Worm (Caenorhabditis elegans): ENCODE measurements around the gene Y75B12B.3.

Gene Y75B12B.3

DNA sequence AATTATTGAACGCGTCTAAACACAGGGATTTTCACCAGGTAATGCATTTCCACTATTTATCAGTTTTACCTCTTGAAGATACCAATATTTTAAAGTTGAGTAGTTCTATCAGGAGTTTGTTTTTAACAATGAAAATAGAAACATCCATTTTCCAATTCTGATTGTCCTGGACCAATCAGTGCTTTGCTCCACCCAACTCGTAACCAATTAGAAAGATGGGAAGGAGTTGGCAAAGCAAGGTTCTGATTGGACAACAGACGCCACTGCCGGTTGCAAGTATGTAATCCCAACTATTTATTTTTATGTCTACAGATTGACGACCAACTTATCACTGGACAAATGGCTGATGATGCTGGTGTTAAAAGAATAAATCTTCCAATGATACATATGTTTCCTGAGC is 35.9 kb downstream of the Y75B12B.3 start:
- no peak for TF ChIP-seq unc-62 (GFP tag; optimal IDR thresholded peaks at IDR 0.05)

ce11 chrV:15148800-15149199 is 37.3 kb downstream of the Y75B12B.3 start, which contains the start of gene T09F5.1:
T09F5.1 (plus strand) TSS chrV:15149100.
- no peak for TF ChIP-seq unc-62 (GFP tag; optimal IDR thresholded peaks at IDR 0.05)

DNA sequence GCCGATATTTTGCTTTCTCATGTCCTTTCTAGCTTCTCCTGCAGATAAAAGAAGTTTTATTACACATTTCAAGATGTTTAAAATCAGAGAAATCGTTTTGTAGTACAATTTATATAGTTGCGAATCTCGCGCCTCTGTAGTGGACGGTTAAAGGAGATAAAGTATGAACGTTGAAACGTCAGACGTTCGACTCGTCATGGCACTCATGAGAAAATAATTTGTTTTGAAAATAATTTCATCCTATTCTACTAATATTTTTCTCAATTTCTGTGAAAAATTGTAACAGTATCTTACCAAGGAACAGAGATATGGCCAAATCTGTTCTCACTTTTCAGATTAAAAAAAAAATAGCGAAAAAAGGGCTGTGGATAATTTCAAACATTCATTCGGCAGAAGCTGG is 38.3 kb downstream of the Y75B12B.3 start, which contains the start of gene T09F5.20:
Gene T09F5.20, minus strand, starts transcription at position 101 of the 400 bp plus-strand sequence.
- TF ChIP-seq unc-62 (GFP tag; optimal IDR thresholded peaks at IDR 0.05): no peak

DNA sequence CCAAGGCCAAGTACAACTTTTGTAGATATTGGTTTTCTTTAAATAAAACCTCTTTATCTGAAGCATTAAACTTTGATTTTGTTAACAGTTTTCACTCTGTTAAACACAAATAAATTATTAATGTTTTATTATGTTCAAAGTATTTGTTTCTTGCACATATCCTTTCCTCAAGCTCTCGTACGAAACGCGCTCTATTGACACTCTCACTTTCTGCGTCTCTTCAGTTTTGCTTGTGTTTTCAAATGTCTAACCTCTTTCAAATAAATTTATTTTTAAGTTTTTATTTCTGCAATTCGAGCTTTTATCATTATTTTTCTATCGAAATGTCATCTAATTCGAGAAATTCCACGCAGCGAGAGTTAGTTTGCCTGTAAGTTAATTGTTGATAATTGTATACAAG is 42.3 kb downstream of the Y75B12B.3 start, which contains the start of gene K08F9.4:
Gene K08F9.4, plus strand, starts transcription at position 222 of the 400 bp plus-strand sequence.
- TF ChIP-seq unc-62 (GFP tag; optimal IDR thresholded peaks at IDR 0.05): no peak

DNA sequence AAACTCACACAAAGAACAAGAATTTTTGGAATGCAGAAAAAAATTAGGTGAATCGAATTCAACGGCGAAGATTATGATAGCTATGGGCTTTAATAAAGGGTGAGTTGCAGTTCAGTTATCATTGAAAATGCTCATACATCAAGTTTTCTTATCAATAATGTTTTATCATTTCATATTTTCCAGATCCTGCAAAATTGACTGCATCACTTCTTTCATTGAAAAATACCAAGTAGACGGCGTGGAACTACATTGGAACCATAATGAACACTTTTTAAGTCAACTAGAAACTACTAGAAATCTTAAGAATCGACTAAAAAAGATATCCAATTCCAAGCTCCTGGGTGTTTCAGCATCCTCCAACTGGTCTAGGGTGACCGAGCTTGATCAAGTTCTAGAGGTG is 42.8 kb downstream of the Y75B12B.3 start, which contains the start of gene K08F9.1:
Gene K08F9.1, minus strand, starts transcription at position 101 of the 400 bp plus-strand sequence.
- no peak for TF ChIP-seq unc-62 (GFP tag; optimal IDR thresholded peaks at IDR 0.05)

DNA sequence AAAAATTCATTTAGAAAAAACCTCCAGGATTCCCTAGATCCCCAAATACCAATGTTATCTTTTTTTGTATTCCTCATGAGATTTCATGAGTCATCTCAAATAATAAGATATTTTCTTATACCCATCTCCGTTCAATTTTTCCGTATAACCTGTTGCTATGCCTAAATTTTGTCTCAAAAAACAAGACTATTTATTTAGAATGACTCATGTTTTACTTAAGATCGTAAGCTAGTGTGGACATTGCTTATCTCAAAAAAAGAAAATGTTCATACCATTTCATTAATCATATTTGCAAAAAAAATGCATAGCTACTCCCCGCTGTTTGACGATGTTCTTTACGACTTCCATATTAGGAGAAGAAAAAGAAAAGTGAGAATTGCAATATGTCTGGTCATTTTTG is 45.8 kb downstream of the Y75B12B.3 start, which contains the start of gene K08F9.3:
Gene K08F9.3, plus strand, starts transcription at position 301 of the 400 bp plus-strand sequence.
- TF ChIP-seq unc-62 (GFP tag; optimal IDR thresholded peaks at IDR 0.05): no peak

- TF ChIP-seq unc-62 (GFP tag; optimal IDR thresholded peaks at IDR 0.05): no peak
These were observed 46.3 kb downstream of the Y75B12B.3 start for ce11 chrV:15139811-15140210.

DNA sequence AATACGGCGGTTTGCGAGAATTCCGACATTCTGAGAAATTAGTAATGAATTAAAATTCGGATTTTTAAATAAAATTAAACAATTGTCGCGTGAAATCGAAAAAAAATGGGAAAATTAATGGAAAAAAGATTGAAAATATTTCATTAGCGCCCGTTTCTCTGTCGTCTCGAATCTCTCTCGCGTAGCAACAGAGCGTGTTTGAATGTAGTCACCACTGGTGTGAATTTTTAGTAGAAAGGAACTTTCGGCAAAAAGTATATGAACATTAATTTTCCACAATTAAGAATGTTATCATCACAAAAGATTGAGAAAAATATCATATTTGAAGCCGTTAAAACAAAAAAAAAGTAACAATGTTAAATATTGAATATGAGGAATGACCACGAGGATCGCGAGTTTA is 49.3 kb downstream of the Y75B12B.3 start, which contains the start of gene aipl-1:
Gene aipl-1, minus strand, starts transcription at position 30 of the 400 bp plus-strand sequence.
- TF ChIP-seq unc-62 (GFP tag; optimal IDR thresholded peaks at IDR 0.05): no peak
